Fruit fly (Drosophila melanogaster) whole organism, embryonic: ENCODE results near the gene CG43055.

Source experiments
- Awh ChIP-seq: fragments of 200-800 bp; sonication (Bioruptor generic); IDR thresholded peaks from 2 replicates; pipeline ENCODE4, ENCODE4 v1.3.6; 2022; ENCODE audit warnings: missing biosample characterization, missing genetic modification characterization
- CG10321 ChIP-seq: fragments of 200-800 bp; sonication (Bioruptor generic); IDR thresholded peaks from 2 replicates; pipeline ENCODE4 v1.3.6; 2022; ENCODE audit warnings: missing biosample characterization, missing genetic modification characterization
- CG11093 ChIP-seq: fragments of 200-800 bp; sonication (Bioruptor generic); IDR thresholded peaks from 3 replicates; pipeline ENCODE4 v1.3.6; 2022; ENCODE audit warnings: missing biosample characterization, missing genetic modification characterization
- CG12659 ChIP-seq: fragments of 200-800 bp; sonication (Bioruptor generic); optimal IDR thresholded peaks from 3 replicates; lab custom pipeline; 2017; ENCODE audit warnings: mild to moderate bottlenecking, missing biosample characterization, missing genetic modification reagents, missing genetic modification characterization
- CG13424 ChIP-seq: fragments of 200-800 bp; sonication (Bioruptor generic); optimal IDR thresholded peaks from 2 replicates; lab custom pipeline; 2019; ENCODE audit warnings: missing biosample characterization, mild to moderate bottlenecking, missing genetic modification characterization, moderate library complexity
- CG13894 ChIP-seq: fragments of 200-800 bp; sonication (Bioruptor generic); optimal IDR thresholded peaks from 3 replicates; lab custom pipeline; 2018; ENCODE audit warnings: missing biosample characterization, mild to moderate bottlenecking, missing genetic modification characterization, moderate library complexity
- CG18262 ChIP-seq: fragments of 200-800 bp; optimal IDR thresholded peaks from 3 replicates; lab custom pipeline; 2019; ENCODE audit warnings: missing biosample characterization, mild to moderate bottlenecking, missing genetic modification characterization, moderate library complexity
- CG2129 ChIP-seq: fragments of 200-800 bp; sonication (Bioruptor generic); IDR thresholded peaks from 2 replicates; pipeline ENCODE4 v1.3.6; 2022; ENCODE audit warnings: missing biosample characterization, missing genetic modification characterization; ENCODE audit not compliant: partially characterized antibody
- CG31388 ChIP-seq: fragments of 200-800 bp; sonication (Bioruptor generic); optimal IDR thresholded peaks from 2 replicates; lab custom pipeline; 2016; ENCODE audit warnings: missing biosample characterization, missing genetic modification characterization
- CG32532 ChIP-seq: fragments of 200-800 bp; sonication (Bioruptor generic); IDR thresholded peaks from 2 replicates; pipeline ENCODE4 v1.3.6; 2022; ENCODE audit warnings: missing biosample characterization, missing genetic modification characterization
- CG4730 ChIP-seq: fragments of 200-800 bp; sonication (Bioruptor generic); IDR thresholded peaks from 2 replicates; pipeline ENCODE4 v1.3.6; 2022; ENCODE audit warnings: missing biosample characterization, missing genetic modification characterization
- CG6272 ChIP-seq: fragments of 200-800 bp; sonication (Bioruptor generic); IDR thresholded peaks from 2 replicates; pipeline ENCODE4 v1.3.6; 2022; ENCODE audit warnings: missing biosample characterization, missing genetic modification characterization
- CG6791 ChIP-seq: fragments of 200-800 bp; sonication (Bioruptor generic); IDR thresholded peaks from 3 replicates; pipeline ENCODE4 v1.3.6; 2022; ENCODE audit warnings: missing biosample characterization, missing genetic modification characterization; ENCODE audit not compliant: partially characterized antibody
- CG7928 ChIP-seq: fragments of 200-800 bp; sonication (Bioruptor generic); optimal IDR thresholded peaks from 2 replicates; lab custom pipeline; 2017; ENCODE audit warnings: missing biosample characterization, mild to moderate bottlenecking, missing genetic modification characterization
- CG8944 ChIP-seq: fragments of 200-800 bp; sonication (Bioruptor generic); optimal IDR thresholded peaks from 3 replicates; lab custom pipeline; 2016; ENCODE audit warnings: missing biosample characterization, missing genetic modification characterization
- Dek ChIP-seq: fragments of 200-800 bp; sonication (Bioruptor generic); optimal IDR thresholded peaks from 3 replicates; lab custom pipeline; 2019; ENCODE audit warnings: missing biosample characterization, mild to moderate bottlenecking, missing genetic modification characterization, moderate library complexity
- Hr39 ChIP-seq: fragments of >200 bp; optimal IDR thresholded peaks from 2 replicates; lab custom pipeline; 2017
- Med ChIP-seq: fragments of 200-800 bp; sonication (Bioruptor generic); peaks from one replicate; lab custom pipeline; 2016; ENCODE audit warnings: missing biosample characterization, missing genetic modification characterization, mild to moderate bottlenecking, inconsistent platforms, moderate library complexity
- Myb ChIP-seq: fragments of 200-800 bp; sonication (Bioruptor generic); optimal IDR thresholded peaks from 2 replicates; lab custom pipeline; 2016; ENCODE audit warnings: missing biosample characterization, missing genetic modification characterization
- Nf-YC ChIP-seq: fragments of 200-800 bp; optimal IDR thresholded peaks from 3 replicates; lab custom pipeline; 2019; ENCODE audit warnings: missing biosample characterization, mild to moderate bottlenecking, missing genetic modification characterization, moderate library complexity
- NfI ChIP-seq: fragments of 200-800 bp; sonication (Bioruptor generic); optimal IDR thresholded peaks from 3 replicates; lab custom pipeline; 2018; ENCODE audit warnings: missing biosample characterization, mild to moderate bottlenecking, missing genetic modification characterization, moderate library complexity
- Ssrp ChIP-seq: fragments of 200-800 bp; sonication (Bioruptor generic); optimal IDR thresholded peaks from 2 replicates; lab custom pipeline; 2018; ENCODE audit warnings: missing biosample characterization, mild to moderate bottlenecking, missing genetic modification characterization, moderate library complexity
- Xrp1 ChIP-seq: fragments of 200-800 bp; sonication (Bioruptor generic); IDR thresholded peaks from 2 replicates; pipeline ENCODE4 v1.3.6; 2022; ENCODE audit warnings: missing biosample characterization, missing genetic modification characterization
- bcd ChIP-seq: fragments of 200-800 bp; sonication (Bioruptor generic); optimal IDR thresholded peaks from 2 replicates; lab custom pipeline; 2017; ENCODE audit warnings: missing biosample characterization, mild to moderate bottlenecking, missing genetic modification characterization
- bowl ChIP-seq: fragments of 200-800 bp; sonication (Bioruptor generic); IDR thresholded peaks from 2 replicates; pipeline ENCODE4 v1.3.6; 2022; ENCODE audit warnings: missing biosample characterization, missing genetic modification characterization
- croc ChIP-seq: fragments of 200-800 bp; sonication (Bioruptor generic); conservative IDR thresholded peaks from 3 replicates; pipeline ENCODE4 v1.3.6; 2022; ENCODE audit warnings: missing biosample characterization, missing genetic modification characterization
- dan ChIP-seq: fragments of 200-800 bp; sonication (Bioruptor generic); IDR thresholded peaks from 2 replicates; pipeline ENCODE4 v1.3.6; 2022; ENCODE audit warnings: missing biosample characterization, missing genetic modification characterization
- dm ChIP-seq: fragments of 200-800 bp; sonication (Bioruptor generic); optimal IDR thresholded peaks from 3 replicates; lab custom pipeline; 2016; ENCODE audit warnings: missing biosample characterization, missing genetic modification characterization
- emc ChIP-seq: fragments of 200-800 bp; sonication (Bioruptor generic); optimal IDR thresholded peaks from 2 replicates; lab custom pipeline; 2016; ENCODE audit warnings: missing biosample characterization, missing genetic modification characterization
- gcm2 ChIP-seq: fragments of 200-800 bp; sonication (Bioruptor generic); optimal IDR thresholded peaks from 2 replicates; lab custom pipeline; 2016; ENCODE audit warnings: missing biosample characterization, missing genetic modification characterization
- gsb ChIP-seq: fragments of 200-800 bp; sonication (Bioruptor generic); IDR thresholded peaks from 2 replicates; pipeline ENCODE4 v1.3.6; 2022; ENCODE audit warnings: missing biosample characterization, missing genetic modification characterization
- hkb ChIP-seq, 2 experiments: fragments of 200-800 bp in 1 of 2; fragments of >200 bp in 1 of 2; sonication (Bioruptor generic) in 1 of 2; IDR thresholded peaks in 1 of 2; optimal IDR thresholded peaks in 1 of 2; 2 replicates each; pipeline versions ENCODE4 v1.3.6 to Lab custom; 2017 to 2022; ENCODE audit warnings: missing biosample characterization in 1 of 2, missing genetic modification characterization in 1 of 2
- jigr1 ChIP-seq: fragments of 200-800 bp; sonication (Bioruptor generic); IDR thresholded peaks from 3 replicates; pipeline ENCODE4 v1.3.6; 2022; ENCODE audit warnings: missing biosample characterization, missing genetic modification characterization
- kni ChIP-seq: fragments of 200-800 bp; sonication (Bioruptor generic); optimal IDR thresholded peaks from 3 replicates; lab custom pipeline; 2017; ENCODE audit warnings: mild to moderate bottlenecking, missing biosample characterization, missing genetic modification reagents, missing genetic modification characterization
- knrl ChIP-seq: fragments of 200-800 bp; sonication (Bioruptor generic); IDR thresholded peaks from 3 replicates; pipeline ENCODE4 v1.3.6; 2022; ENCODE audit warnings: missing biosample characterization, missing genetic modification characterization; ENCODE audit not compliant: partially characterized antibody
- lola ChIP-seq, 3 experiments: fragments of >200 bp in 2 of 3; fragments of 200-800 bp in 1 of 3; sonication (Bioruptor generic) in 1 of 3; optimal IDR thresholded peaks; 2 replicates each; lab custom pipeline; 2017 to 2019; ENCODE audit warnings: missing biosample characterization in 3 of 3, missing genetic modification characterization in 3 of 3, mild to moderate bottlenecking in 1 of 3, moderate library complexity in 1 of 3
- nerfin-2 ChIP-seq: fragments of 200-800 bp; sonication (Bioruptor generic); IDR thresholded peaks from 2 replicates; pipeline ENCODE4 v1.3.6; 2022; ENCODE audit warnings: missing biosample characterization, missing genetic modification characterization; ENCODE audit not compliant: partially characterized antibody
- pb ChIP-seq: fragments of 200-800 bp; sonication (Bioruptor generic); optimal IDR thresholded peaks from 3 replicates; lab custom pipeline; 2016; ENCODE audit warnings: missing biosample characterization, missing genetic modification characterization
- pfk ChIP-seq: fragments of 200-800 bp; sonication (Bioruptor generic); optimal IDR thresholded peaks from 2 replicates; lab custom pipeline; 2018; ENCODE audit warnings: missing biosample characterization, mild to moderate bottlenecking, missing genetic modification characterization, moderate library complexity
- phol ChIP-seq: fragments of 200-800 bp; sonication (Bioruptor generic); optimal IDR thresholded peaks from 3 replicates; lab custom pipeline; 2018; ENCODE audit warnings: missing biosample characterization, mild to moderate bottlenecking, missing genetic modification characterization, moderate library complexity
- so ChIP-seq: fragments of 200-800 bp; sonication (Bioruptor generic); IDR thresholded peaks from 3 replicates; pipeline ENCODE4 v1.3.6; 2022; ENCODE audit warnings: missing biosample characterization, missing genetic modification characterization
- trh ChIP-seq: fragments of 200-800 bp; sonication (Bioruptor generic); optimal IDR thresholded peaks from 2 replicates; lab custom pipeline; 2016; ENCODE audit warnings: missing biosample characterization, missing genetic modification characterization
- ttk ChIP-seq: fragments of 200-800 bp; sonication (Bioruptor generic); IDR thresholded peaks from 2 replicates; pipeline ENCODE4 v2.1.2; 2022; ENCODE audit warnings: missing biosample characterization, missing genetic modification characterization
- twi ChIP-seq: fragments of 200-800 bp; optimal IDR thresholded peaks from 2 replicates; lab custom pipeline; 2019; ENCODE audit warnings: missing biosample characterization, mild to moderate bottlenecking, missing genetic modification characterization, moderate library complexity
- vfl ChIP-seq: fragments of 200-800 bp; sonication (Bioruptor generic); optimal IDR thresholded peaks from 2 replicates; lab custom pipeline; 2016; ENCODE audit warnings: missing biosample characterization, missing genetic modification characterization
- wek ChIP-seq: fragments of 200-800 bp; sonication (Bioruptor generic); optimal IDR thresholded peaks from 3 replicates; lab custom pipeline; 2018; ENCODE audit warnings: missing biosample characterization, mild to moderate bottlenecking, missing genetic modification characterization, moderate library complexity

CG43055 gene

dm6 chr2L:4456539-4456994, 45.6 kb downstream of the CG43055 start, which contains the start of gene Gs1l (continued):
- TF ChIP-seq NfI (GFP tag; lab: Kevin White, UChicago), result peak; percentile 14
- peak; percentile 22 for TF ChIP-seq Nf-YC (tag; lab: Kevin White, UChicago)
- no peak for TF ChIP-seq hkb (optimal IDR thresholded peaks at IDR 0.05; lab: Kevin White, UChicago)
- TF ChIP-seq hkb (GFP tag; IDR thresholded peaks at IDR 0.05; lab: Robert Waterston, UW), result 0 out of 2 replicates have a peak, but pooled peaks have one; percentile 17
- no peak for TF ChIP-seq wek
- TF ChIP-seq CG32532, result peak; percentile 33; the same call in 1 of the 2 replicates
- no peak for TF ChIP-seq knrl (GFP tag; lab: Robert Waterston, UW)
- TF ChIP-seq Med (GFP tag; lab: Kevin White, UChicago), result peak; percentile 82
- peak; percentile 40 for TF ChIP-seq CG12659 (GFP tag; lab: Kevin White, UChicago)
- peak; percentile 42 for TF ChIP-seq Ssrp
- TF ChIP-seq Dek, result peak; percentile 38
- TF ChIP-seq CG18262, result peak; percentile 8
- TF ChIP-seq Xrp1 (GFP tag; lab: Robert Waterston, UW), result peak; percentile 33; the same call in 1 of the 2 replicates
- peak; percentile 54 for TF ChIP-seq CG13894 (tag; lab: Kevin White, UChicago)

dm6 chr2L:4458119-4459056, 47.4 kb downstream of the CG43055 start, which contains the start of gene RpL27A:
Gene RpL27A (minus strand): TSS chr2L:4458364.
- TF ChIP-seq CG13424 (tag; lab: Kevin White, UChicago), result peak; percentile 63
- TF ChIP-seq CG11093 (GFP tag; lab: Robert Waterston, UW), result no peak
- no peak for TF ChIP-seq bowl (GFP tag; lab: Robert Waterston, UW)
- TF ChIP-seq nerfin-2 (GFP tag; lab: Robert Waterston, UW), result no peak; the same call in 1 of the 2 replicates
- peak; percentile 32 for TF ChIP-seq CG31388 (GFP tag; lab: Kevin White, UChicago)
- TF ChIP-seq so (GFP tag; lab: Robert Waterston, UW), result peak; percentile 64; the same call in 2 of the 3 replicates
- TF ChIP-seq gcm2, result peak; percentile 43
- peak; percentile 91 for TF ChIP-seq phol (tag; lab: Kevin White, UChicago)
- no peak for TF ChIP-seq Hr39
- no peak for TF ChIP-seq dan (GFP tag; lab: Robert Waterston, UW)
- TF ChIP-seq CG8944, result peak; percentile 58
- TF ChIP-seq Awh (GFP tag; lab: Robert Waterston, UW), result peak; percentile 88
- peak; percentile 39 for TF ChIP-seq emc (GFP tag; lab: Kevin White, UChicago)
- TF ChIP-seq CG6791 (GFP tag; lab: Robert Waterston, UW), result peak; percentile 53; the same call in 1 of the 3 replicates
- TF ChIP-seq dm (GFP tag; lab: Kevin White, UChicago), result peak; percentile 97
- TF ChIP-seq pfk (GFP tag; lab: Kevin White, UChicago), result peak; percentile 78
- peak; percentile 80 for TF ChIP-seq ttk (GFP tag; lab: Robert Waterston, UW)
- peak; percentile 68 for TF ChIP-seq pb (GFP tag; lab: Kevin White, UChicago)
- peak; percentile 75 for TF ChIP-seq trh (GFP tag; lab: Kevin White, UChicago)
- peak; percentile 53; the same call in 1 of the 2 replicates for TF ChIP-seq CG10321 (GFP tag; lab: Robert Waterston, UW)
- peak; percentile 55 for TF ChIP-seq twi
- peak; percentile 45 for TF ChIP-seq vfl (GFP tag; lab: Kevin White, UChicago)
- TF ChIP-seq gsb (GFP tag; lab: Robert Waterston, UW), result peak; percentile 54
- 0 out of 3 replicates have a peak, but pooled peaks have one; percentile 25 for TF ChIP-seq jigr1 (GFP tag; lab: Robert Waterston, UW)
- peak; percentile 85 for TF ChIP-seq bcd (GFP tag; lab: Kevin White, UChicago)
- TF ChIP-seq Myb (GFP tag; lab: Kevin White, UChicago), result peak; percentile 79
- TF ChIP-seq kni, result peak; percentile 63
- TF ChIP-seq CG2129, result no peak
- peak; percentile 54 for TF ChIP-seq CG6272 (GFP tag; lab: Robert Waterston, UW)
- peak; percentile 39 for TF ChIP-seq CG7928 (GFP tag; lab: Kevin White, UChicago)
- peak; percentile 63 for TF ChIP-seq CG4730
- TF ChIP-seq lola (GFP tag; optimal IDR thresholded peaks at IDR 0.05; lab: Kevin White, UChicago), result peak in 1 of 3 experiments; percentile 70
- peak; percentile 24; the same call in 1 of the 3 replicates for TF ChIP-seq croc (GFP tag; lab: Robert Waterston, UW)
